Fruit fly (Drosophila melanogaster): ENCODE results near the gene vvl.

The vvl gene

dm6 chr3L:6802519-6802918 lies 12.6 kb downstream of the vvl start:
- no peak for TF ChIP-seq CG8478 (optimal IDR thresholded peaks at IDR 0.05)
- TF ChIP-seq Dll (optimal IDR thresholded peaks at IDR 0.05), result no peak
- TF ChIP-seq psq (optimal IDR thresholded peaks at IDR 0.05), result no peak
- TF ChIP-seq pan (optimal IDR thresholded peaks at IDR 0.05), result no peak
- no peak for TF ChIP-seq usp (GFP tag; optimal IDR thresholded peaks at IDR 0.05)
- TF ChIP-seq EcR (GFP tag; optimal IDR thresholded peaks at IDR 0.05), result no peak

dm6 chr3L:6804093-6804492 lies 14.1 kb downstream of the vvl start:
- TF ChIP-seq EcR (GFP tag; optimal IDR thresholded peaks at IDR 0.05) (no peak), usp (GFP tag; optimal IDR thresholded peaks at IDR 0.05) (no peak), CG8478 (optimal IDR thresholded peaks at IDR 0.05) (no peak), psq (optimal IDR thresholded peaks at IDR 0.05) (no peak), pan (optimal IDR thresholded peaks at IDR 0.05) (no peak), Dll (optimal IDR thresholded peaks at IDR 0.05) (no peak)

- no peak for TF ChIP-seq pan (optimal IDR thresholded peaks at IDR 0.05)
- TF ChIP-seq psq (optimal IDR thresholded peaks at IDR 0.05), result no peak
- no peak for TF ChIP-seq usp (GFP tag; optimal IDR thresholded peaks at IDR 0.05)
- TF ChIP-seq CG8478 (optimal IDR thresholded peaks at IDR 0.05), result no peak
Measured at dm6 chr3L:6806981-6807955, 17.3 kb downstream of the vvl start.

dm6 chr3L:6809396-6809795 lies 19.4 kb downstream of the vvl start:
- TF ChIP-seq psq (optimal IDR thresholded peaks at IDR 0.05), result no peak
- TF ChIP-seq pan (optimal IDR thresholded peaks at IDR 0.05), result no peak
- TF ChIP-seq CG8478 (optimal IDR thresholded peaks at IDR 0.05), result no peak
- no peak for TF ChIP-seq usp (GFP tag; optimal IDR thresholded peaks at IDR 0.05)
- no peak for TF ChIP-seq EcR (GFP tag; optimal IDR thresholded peaks at IDR 0.05)
- TF ChIP-seq Dll (optimal IDR thresholded peaks at IDR 0.05), result no peak

- TF ChIP-seq psq (optimal IDR thresholded peaks at IDR 0.05) (no peak), pan (optimal IDR thresholded peaks at IDR 0.05) (no peak), Dll (optimal IDR thresholded peaks at IDR 0.05) (no peak), CG8478 (optimal IDR thresholded peaks at IDR 0.05) (no peak), EcR (GFP tag; optimal IDR thresholded peaks at IDR 0.05) (no peak), usp (GFP tag; optimal IDR thresholded peaks at IDR 0.05) (no peak)
Measured at dm6 chr3L:6811106-6811505, 21.1 kb downstream of the vvl start.

- TF ChIP-seq usp (GFP tag; optimal IDR thresholded peaks at IDR 0.05) (no peak), CG8478 (optimal IDR thresholded peaks at IDR 0.05) (no peak), pan (optimal IDR thresholded peaks at IDR 0.05) (no peak), Dll (optimal IDR thresholded peaks at IDR 0.05) (no peak), psq (optimal IDR thresholded peaks at IDR 0.05) (no peak), EcR (GFP tag; optimal IDR thresholded peaks at IDR 0.05) (no peak)
Measured at dm6 chr3L:6812792-6813330, 22.9 kb downstream of the vvl start.

dm6 chr3L:6813694-6814093 lies 23.7 kb downstream of the vvl start:
- TF ChIP-seq pan (optimal IDR thresholded peaks at IDR 0.05) (no peak), psq (optimal IDR thresholded peaks at IDR 0.05) (no peak), Dll (optimal IDR thresholded peaks at IDR 0.05) (no peak), usp (GFP tag; optimal IDR thresholded peaks at IDR 0.05) (no peak), EcR (GFP tag; optimal IDR thresholded peaks at IDR 0.05) (no peak), CG8478 (optimal IDR thresholded peaks at IDR 0.05) (no peak)

- TF ChIP-seq Dll (optimal IDR thresholded peaks at IDR 0.05), result no peak
- TF ChIP-seq EcR (GFP tag; optimal IDR thresholded peaks at IDR 0.05), result no peak
- no peak for TF ChIP-seq CG8478 (optimal IDR thresholded peaks at IDR 0.05)
- TF ChIP-seq usp (GFP tag; optimal IDR thresholded peaks at IDR 0.05), result no peak
- no peak for TF ChIP-seq psq (optimal IDR thresholded peaks at IDR 0.05)
- no peak for TF ChIP-seq pan (optimal IDR thresholded peaks at IDR 0.05)
Measured at dm6 chr3L:6816230-6816629, 26.3 kb downstream of the vvl start.

- TF ChIP-seq psq (optimal IDR thresholded peaks at IDR 0.05) (no peak), CG8478 (optimal IDR thresholded peaks at IDR 0.05) (no peak), pan (optimal IDR thresholded peaks at IDR 0.05) (no peak), EcR (GFP tag; optimal IDR thresholded peaks at IDR 0.05) (no peak), Dll (optimal IDR thresholded peaks at IDR 0.05) (no peak), usp (GFP tag; optimal IDR thresholded peaks at IDR 0.05) (no peak)
Measured at dm6 chr3L:6816872-6817271, 26.9 kb downstream of the vvl start.

dm6 chr3L:6817980-6818379 lies 28.0 kb downstream of the vvl start:
- TF ChIP-seq pan (optimal IDR thresholded peaks at IDR 0.05) (no peak), CG8478 (optimal IDR thresholded peaks at IDR 0.05) (no peak), usp (GFP tag; optimal IDR thresholded peaks at IDR 0.05) (no peak), EcR (GFP tag; optimal IDR thresholded peaks at IDR 0.05) (no peak), Dll (optimal IDR thresholded peaks at IDR 0.05) (no peak), psq (optimal IDR thresholded peaks at IDR 0.05) (no peak)

dm6 chr3L:6820767-6821587 lies 31.0 kb downstream of the vvl start:
- TF ChIP-seq psq (optimal IDR thresholded peaks at IDR 0.05), result no peak
- no peak for TF ChIP-seq usp (GFP tag; optimal IDR thresholded peaks at IDR 0.05)
- TF ChIP-seq pan (optimal IDR thresholded peaks at IDR 0.05), result no peak
- TF ChIP-seq CG8478 (optimal IDR thresholded peaks at IDR 0.05), result no peak
- TF ChIP-seq EcR (GFP tag; optimal IDR thresholded peaks at IDR 0.05), result no peak
- TF ChIP-seq Dll (optimal IDR thresholded peaks at IDR 0.05), result no peak

Measured in whole organism.